Worm (Caenorhabditis elegans) whole organism, early embryonic: Measurements from ENCODE around the gene F47B8.10.

Experiments
- ama-1 ChIP-seq: fragments of 150-350 bp; optimal IDR thresholded peaks from 2 replicates; lab custom pipeline; 2014
- ceh-13 ChIP-seq: fragments of 200-800 bp; sonication (Bioruptor generic); optimal IDR thresholded peaks from 2 replicates; lab custom pipeline; 2018; ENCODE audit warnings: mild to moderate bottlenecking, missing genetic modification characterization, missing compliant biosample characterization
- hmg-4 ChIP-seq: fragments of 200-800 bp; sonication (Bioruptor generic); optimal IDR thresholded peaks from 2 replicates; lab custom pipeline; 2018; ENCODE audit warnings: mild to moderate bottlenecking, missing genetic modification characterization, missing compliant biosample characterization
- scrt-1 ChIP-seq: fragments of 200-800 bp; sonication (Bioruptor generic); IDR thresholded peaks from 2 replicates; pipeline ENCODE4 v1.3.6; 2022; ENCODE audit warnings: missing genetic modification characterization, missing compliant biosample characterization

DNA sequence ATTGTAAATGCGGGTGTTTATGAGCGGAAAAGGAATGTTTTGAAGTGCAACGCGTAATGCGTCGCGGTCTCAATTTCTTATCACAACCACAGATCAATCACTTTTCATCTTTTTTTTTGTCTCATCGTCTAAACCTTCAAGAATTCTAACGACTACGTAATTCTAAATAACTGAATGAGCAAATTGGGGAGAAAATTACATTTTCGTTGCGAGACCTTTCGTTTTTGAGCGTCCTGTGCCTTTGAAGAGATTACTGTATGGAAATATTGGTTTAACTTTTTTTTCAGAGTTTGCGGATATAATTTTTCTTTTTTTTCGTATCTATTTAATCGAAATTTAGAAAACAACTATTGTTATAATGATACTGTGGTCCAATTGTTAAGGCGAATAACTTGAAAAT lies 8.7 kb downstream of the F47B8.10 start:
- TF ChIP-seq ceh-13 (GFP tag; lab: Kevin White, UChicago) (no peak), ama-1 (lab: Kevin White, UChicago) (no peak), scrt-1 (GFP tag; lab: Robert Waterston, UW) (no peak), hmg-4 (no peak)
